Worm (Caenorhabditis elegans): ENCODE data around the gene F52E1.9.

The F52E1.9 gene

ce11 chrV:8402392-8402791 lies at the start of gene F52E1.9:
F52E1.9 (minus strand) TSS chrV:8402669.
- TF ChIP-seq dmd-6 (GFP tag; IDR thresholded peaks at IDR 0.05): peak; percentile 88
- TF ChIP-seq nhr-76 (tag; optimal IDR thresholded peaks at IDR 0.05): no peak
- TF ChIP-seq madf-5 (GFP tag; IDR thresholded peaks at IDR 0.05): no peak
- no peak for TF ChIP-seq zfp-3 (GFP tag; conservative IDR thresholded peaks at IDR 0.05)
- peak in 1 of 2 experiments; percentile 25 for TF ChIP-seq mdl-1 (tag; optimal IDR thresholded peaks at IDR 0.05)
- TF ChIP-seq spr-1 (tag; optimal IDR thresholded peaks at IDR 0.05): no peak
- no peak for TF ChIP-seq nhr-111 (GFP tag; optimal IDR thresholded peaks at IDR 0.05)
- no peak for TF ChIP-seq fkh-10 (GFP tag; optimal IDR thresholded peaks at IDR 0.05)
- TF ChIP-seq mdt-29 (GFP tag; IDR thresholded peaks at IDR 0.05): no peak
- no peak for TF ChIP-seq lim-7 (GFP tag; IDR thresholded peaks at IDR 0.05)
- no peak for TF ChIP-seq vab-7 (GFP tag; IDR thresholded peaks at IDR 0.05)
- peak; percentile 0 for TF ChIP-seq nhr-102 (tag; optimal IDR thresholded peaks at IDR 0.05)
- TF ChIP-seq ztf-11 (tag; optimal IDR thresholded peaks at IDR 0.05): no peak
- TF ChIP-seq hlh-11 (tag; optimal IDR thresholded peaks at IDR 0.05): peak; percentile 74
- no peak for TF ChIP-seq nhr-42 (GFP tag; IDR thresholded peaks at IDR 0.05)
- TF ChIP-seq lin-39 (tag; optimal IDR thresholded peaks at IDR 0.05): no peak
- no peak for TF ChIP-seq egl-27 (tag; optimal IDR thresholded peaks at IDR 0.05)
- TF ChIP-seq cey-2 (tag; optimal IDR thresholded peaks at IDR 0.05; ENCODE audit: borderline replicate concordance, insufficient read depth): no peak
- TF ChIP-seq lir-3 (tag; optimal IDR thresholded peaks at IDR 0.05): no peak
- peak; percentile 26 for TF ChIP-seq T20F7.1 (GFP tag; optimal IDR thresholded peaks at IDR 0.05)
- no peak for TF ChIP-seq dmd-8 (GFP tag; IDR thresholded peaks at IDR 0.05)
- no peak for TF ChIP-seq lin-29 (GFP tag; IDR thresholded peaks at IDR 0.05)
- no peak for TF ChIP-seq tra-1 (GFP tag; IDR thresholded peaks at IDR 0.05)
- TF ChIP-seq fos-1 (tag; optimal IDR thresholded peaks at IDR 0.05): no peak
- TF ChIP-seq pha-4 (GFP tag; IDR thresholded peaks at IDR 0.05): no peak
- no peak for TF ChIP-seq pha-4 (tag; optimal IDR thresholded peaks at IDR 0.05)
- peak; percentile 78 for TF ChIP-seq dve-1 (tag; optimal IDR thresholded peaks at IDR 0.05; ENCODE audit: insufficient read depth)
- no peak for TF ChIP-seq zfp-2 (tag; optimal IDR thresholded peaks at IDR 0.05)
- no peak for TF ChIP-seq aha-1 (tag)
- no peak for TF ChIP-seq daf-16 (GFP tag; optimal IDR thresholded peaks at IDR 0.05)
- peak; percentile 85 for TF ChIP-seq daf-16 (tag; optimal IDR thresholded peaks at IDR 0.05)
- no peak for TF ChIP-seq lin-38 (GFP tag; IDR thresholded peaks at IDR 0.05)
- no peak for TF ChIP-seq ceh-20 (GFP tag; IDR thresholded peaks at IDR 0.05)
- no peak for TF ChIP-seq F10B5.3 (tag; optimal IDR thresholded peaks at IDR 0.05)
- no peak for TF ChIP-seq mxl-3 (GFP tag; optimal IDR thresholded peaks at IDR 0.05)
- TF ChIP-seq D1046.2 (GFP tag; IDR thresholded peaks at IDR 0.05): no peak
- TF ChIP-seq ctbp-1 (GFP tag; IDR thresholded peaks at IDR 0.05): no peak
- no peak for TF ChIP-seq set-16 (GFP tag; IDR thresholded peaks at IDR 0.05)
- TF ChIP-seq nhr-41 (GFP tag; IDR thresholded peaks at IDR 0.05): no peak
- TF ChIP-seq egl-43 (GFP tag; IDR thresholded peaks at IDR 0.05): no peak
- TF ChIP-seq daf-19 (GFP tag; conservative IDR thresholded peaks at IDR 0.05): no peak
- TF ChIP-seq nhr-10 (tag; optimal IDR thresholded peaks at IDR 0.05): no peak
- TF ChIP-seq mxl-2 (GFP tag; conservative IDR thresholded peaks at IDR 0.05): no peak
- TF ChIP-seq duxl-1 (tag; optimal IDR thresholded peaks at IDR 0.05; ENCODE audit: poor library complexity): no peak
- TF ChIP-seq lin-13 (GFP tag; optimal IDR thresholded peaks at IDR 0.05): no peak
- TF ChIP-seq unc-62 (GFP tag; optimal IDR thresholded peaks at IDR 0.05 in 1 of 2): no peak
- no peak for TF ChIP-seq unc-62 (tag; optimal IDR thresholded peaks at IDR 0.05)
- no peak for TF ChIP-seq aly-2 (tag; optimal IDR thresholded peaks at IDR 0.05)
- TF ChIP-seq nhr-48 (tag; optimal IDR thresholded peaks at IDR 0.05): peak; percentile 17
- TF ChIP-seq lsy-2 (tag; optimal IDR thresholded peaks at IDR 0.05): peak in 1 of 2 experiments; percentile 16
- no peak for TF ChIP-seq mes-2 (tag; optimal IDR thresholded peaks at IDR 0.05; ENCODE audit: poor library complexity, severe bottlenecking)
- no peak for TF ChIP-seq F44E2.7 (GFP tag; IDR thresholded peaks at IDR 0.05)
- no peak for TF ChIP-seq lin-15B (tag; optimal IDR thresholded peaks at IDR 0.05)
